Worm (Caenorhabditis elegans) whole organism, L4/young adult: ENCODE measurements around the gene F44G4.1.

Source experiments
- W03F9.2 ChIP-seq: fragments of 150-350 bp; optimal IDR thresholded peaks from 2 replicates; lab custom pipeline; 2014; ENCODE audit warnings: missing biosample characterization, missing genetic modification characterization
- him-1 ChIP-seq: sonication (generic microtip); optimal IDR thresholded peaks from 2 replicates; lab custom pipeline; 2016; ENCODE audit warnings: missing genotype, missing genetic modification reagents, missing genetic modification characterization, missing compliant biosample characterization

ce11 chrII:9013341-9013740, 18.9 kb downstream of the F44G4.1 start:
- TF ChIP-seq him-1 (tag; lab: Kevin White, UChicago) = no peak
- TF ChIP-seq W03F9.2 (tag; lab: Kevin White, UChicago) = no peak
